Worm (Caenorhabditis elegans): ENCODE measurements around the gene B0495.9.

B0495.9 gene

DNA sequence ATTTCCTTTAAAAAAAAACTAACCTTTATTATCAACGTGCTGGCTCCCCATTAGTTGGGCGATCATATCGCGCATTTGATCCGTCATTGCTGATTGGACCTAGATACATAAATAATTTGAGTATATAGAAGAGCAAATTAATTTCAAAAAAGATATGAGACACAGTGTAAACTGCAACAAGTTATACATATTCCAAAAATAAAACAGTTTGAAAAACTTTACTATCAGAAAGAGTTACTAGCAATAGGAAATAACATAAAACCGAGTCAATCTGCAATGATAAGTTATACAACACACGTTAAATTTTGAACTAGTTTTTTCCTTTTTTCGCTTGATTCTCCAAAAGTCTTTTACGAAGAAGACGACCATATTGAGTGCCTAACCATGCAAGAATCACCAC, 1.1 kb downstream of the B0495.9 start, which contains the start of gene luc-7L:
TSS of gene luc-7L (minus strand) at position 101 of the 400 bp plus-strand sequence.
- TF ChIP-seq zip-8 (tag; optimal IDR thresholded peaks at IDR 0.05) (no peak), mab-5 (tag; optimal IDR thresholded peaks at IDR 0.05) (no peak), sptf-1 (tag; optimal IDR thresholded peaks at IDR 0.05) (no peak), ztf-11 (tag; optimal IDR thresholded peaks at IDR 0.05) (no peak), nhr-237 (tag; optimal IDR thresholded peaks at IDR 0.05) (no peak), hlh-1 (tag; optimal IDR thresholded peaks at IDR 0.05) (no peak), M03D4.4 (tag; optimal IDR thresholded peaks at IDR 0.05) (no peak), tbx-8 (GFP tag; optimal IDR thresholded peaks at IDR 0.05) (no peak), ces-1 (GFP tag; optimal IDR thresholded peaks at IDR 0.05) (no peak), lin-32 (GFP tag; optimal IDR thresholded peaks at IDR 0.05) (no peak), blmp-1 (tag; optimal IDR thresholded peaks at IDR 0.05) (no peak)

DNA sequence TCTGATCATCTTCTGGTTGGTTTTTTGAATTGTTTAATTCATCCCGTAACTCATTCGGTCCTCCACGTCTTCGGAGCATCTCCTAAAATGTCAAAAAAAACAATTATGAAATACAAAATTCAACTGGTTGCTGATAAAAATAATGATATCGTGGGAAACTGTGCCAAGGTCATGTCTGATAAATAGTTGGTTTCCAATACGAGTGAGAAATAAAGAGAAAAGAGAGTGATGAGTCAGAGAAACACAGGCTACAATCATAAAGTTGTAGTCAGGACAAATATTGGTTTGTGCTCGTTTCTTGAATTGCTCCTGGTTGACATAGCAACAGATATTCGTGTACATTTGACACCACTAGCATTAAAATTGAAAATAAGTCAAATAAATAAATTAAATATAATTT, 3.4 kb downstream of the B0495.9 start, which contains the start of gene B0495.7:
TSS of gene B0495.7 (minus strand) at position 82 of the 400 bp plus-strand sequence.
- TF ChIP-seq nhr-237 (tag; optimal IDR thresholded peaks at IDR 0.05) (no peak), mls-2 (tag; optimal IDR thresholded peaks at IDR 0.05) (no peak), ceh-39 (tag; optimal IDR thresholded peaks at IDR 0.05) (no peak), ceh-43 (GFP tag; optimal IDR thresholded peaks at IDR 0.05) (no peak), nhr-12 (tag; optimal IDR thresholded peaks at IDR 0.05) (no peak), sptf-1 (tag; optimal IDR thresholded peaks at IDR 0.05) (no peak), zip-8 (tag; optimal IDR thresholded peaks at IDR 0.05) (no peak), unc-120 (tag; optimal IDR thresholded peaks at IDR 0.05; ENCODE audit: poor library complexity, severe bottlenecking) (no peak), snpc-4 (tag; optimal IDR thresholded peaks at IDR 0.05) (no peak), bed-3 (GFP tag; optimal IDR thresholded peaks at IDR 0.05) (no peak), elt-1 (tag; optimal IDR thresholded peaks at IDR 0.05; ENCODE audit: borderline replicate concordance, insufficient read depth) (no peak)

DNA sequence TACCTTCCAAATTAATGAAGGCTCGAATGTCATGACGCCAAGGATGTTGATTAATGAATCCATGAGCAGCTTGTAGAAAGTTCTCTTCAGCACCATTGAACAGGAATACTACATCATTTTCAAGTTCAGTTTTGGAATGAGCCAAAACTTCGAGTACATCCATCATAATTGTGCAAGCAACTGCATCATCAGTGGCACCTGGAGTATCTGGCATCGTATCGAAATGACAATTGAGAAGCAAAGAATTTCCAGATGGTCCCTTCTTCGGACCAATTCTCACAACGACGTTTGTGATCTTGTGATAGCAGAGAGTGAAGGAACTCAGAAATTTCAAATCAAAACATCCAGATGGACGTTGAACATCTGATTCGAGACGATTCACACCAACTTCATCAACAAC, 4.1 kb downstream of the B0495.9 start:
- TF ChIP-seq cnd-1 (tag; optimal IDR thresholded peaks at IDR 0.05), result no peak
- no peak for TF ChIP-seq mls-2 (tag; optimal IDR thresholded peaks at IDR 0.05)
- no peak for TF ChIP-seq ces-1 (GFP tag; optimal IDR thresholded peaks at IDR 0.05)
- no peak for TF ChIP-seq ham-2 (GFP tag; optimal IDR thresholded peaks at IDR 0.05)
- TF ChIP-seq hlh-1 (tag; optimal IDR thresholded peaks at IDR 0.05), result no peak
- no peak for TF ChIP-seq ceh-83 (GFP tag; optimal IDR thresholded peaks at IDR 0.05)
- no peak for TF ChIP-seq nhr-237 (tag; optimal IDR thresholded peaks at IDR 0.05)
- no peak for TF ChIP-seq lin-32 (GFP tag; optimal IDR thresholded peaks at IDR 0.05)
- TF ChIP-seq bed-3 (GFP tag; optimal IDR thresholded peaks at IDR 0.05), result no peak
- no peak for TF ChIP-seq M03D4.4 (tag; optimal IDR thresholded peaks at IDR 0.05)
- TF ChIP-seq lin-13 (tag; optimal IDR thresholded peaks at IDR 0.05), result no peak
- TF ChIP-seq lsy-2 (tag; optimal IDR thresholded peaks at IDR 0.05), result no peak
- TF ChIP-seq sptf-1 (tag; optimal IDR thresholded peaks at IDR 0.05), result no peak
- TF ChIP-seq nhr-76 (tag; optimal IDR thresholded peaks at IDR 0.05), result no peak

DNA sequence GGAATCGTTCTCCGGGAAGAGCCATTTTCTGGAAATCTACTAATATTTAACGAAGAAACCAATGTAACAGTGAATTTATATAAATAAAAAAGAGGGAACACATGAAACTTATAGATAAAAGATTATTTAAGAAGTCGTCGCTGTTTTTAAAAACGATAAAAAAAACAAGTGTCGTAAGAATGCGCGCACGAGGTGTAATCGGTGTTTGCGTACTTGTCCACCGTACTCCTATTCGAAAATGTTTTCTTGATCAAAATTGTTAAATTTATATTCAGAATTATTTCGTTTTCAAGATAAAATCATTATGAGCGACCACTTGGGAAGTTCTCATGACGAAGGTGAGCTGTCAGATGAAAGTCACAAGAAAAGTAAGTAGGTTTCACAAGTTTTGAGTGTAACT, 9.5 kb downstream of the B0495.9 start, which contains the start of the genes moa-2 and cdk-11.1:
TSS of gene moa-2 (minus strand) at position 25 of the 400 bp plus-strand sequence.
TSS of gene cdk-11.1 (plus strand) at position 227 of the 400 bp plus-strand sequence.
- TF ChIP-seq mep-1 (tag; optimal IDR thresholded peaks at IDR 0.05) (peak; percentile 12), lsy-2 (tag; optimal IDR thresholded peaks at IDR 0.05) (peak; percentile 94), tbx-8 (GFP tag; optimal IDR thresholded peaks at IDR 0.05) (no peak), pha-4 (tag; optimal IDR thresholded peaks at IDR 0.05) (peak; percentile 5)

DNA sequence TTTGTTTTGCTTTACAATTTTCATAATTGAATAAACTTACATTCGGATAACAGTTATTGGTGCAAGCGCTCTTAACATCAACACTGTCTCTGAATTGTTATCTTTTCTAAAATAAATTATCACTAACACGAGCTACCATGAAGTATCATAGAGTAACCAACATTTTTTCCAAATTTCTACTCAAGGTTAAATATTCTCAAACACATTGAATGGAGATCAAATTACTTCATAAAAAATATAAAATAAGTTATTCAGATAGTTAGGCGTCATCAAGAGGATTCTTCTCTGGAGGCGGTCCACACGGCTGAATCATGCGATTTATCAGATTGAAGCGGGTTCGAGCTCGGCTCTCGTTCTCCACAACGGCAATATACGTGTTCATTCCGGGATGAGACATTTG, 10.1 kb downstream of the B0495.9 start, which contains the start of gene B0495.5:
TSS of gene B0495.5 (minus strand) at position 101 of the 400 bp plus-strand sequence.
- no peak for TF ChIP-seq tbx-8 (GFP tag; optimal IDR thresholded peaks at IDR 0.05)
- no peak for TF ChIP-seq zip-8 (tag; optimal IDR thresholded peaks at IDR 0.05)
- no peak for TF ChIP-seq hlh-1 (tag; optimal IDR thresholded peaks at IDR 0.05)
- no peak for TF ChIP-seq ceh-43 (GFP tag; optimal IDR thresholded peaks at IDR 0.05)

DNA sequence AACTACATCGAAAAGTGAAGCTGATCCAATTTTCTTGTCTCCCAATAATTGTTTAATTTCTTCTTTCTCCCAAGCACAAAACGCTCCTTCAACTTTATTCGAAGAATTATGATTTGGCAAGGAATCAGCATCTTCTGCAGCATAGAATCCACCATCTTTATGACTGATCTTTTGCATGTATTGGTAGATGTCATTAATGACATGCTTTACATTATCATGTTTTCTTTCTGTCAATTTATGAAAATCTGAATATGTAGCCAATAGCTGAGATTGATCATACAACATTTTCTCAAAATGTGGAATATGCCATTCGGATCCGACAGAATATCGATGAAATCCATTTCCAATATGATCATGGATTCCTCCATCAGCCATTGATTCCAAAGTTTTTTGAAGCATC, 11.4 kb downstream of the B0495.9 start:
- no peak for TF ChIP-seq mls-2 (tag; optimal IDR thresholded peaks at IDR 0.05)
- no peak for TF ChIP-seq ham-2 (GFP tag; optimal IDR thresholded peaks at IDR 0.05)
- no peak for TF ChIP-seq ceh-83 (GFP tag; optimal IDR thresholded peaks at IDR 0.05)
- no peak for TF ChIP-seq M03D4.4 (tag; optimal IDR thresholded peaks at IDR 0.05)
- no peak for TF ChIP-seq pha-4 (tag; optimal IDR thresholded peaks at IDR 0.05)
- no peak for TF ChIP-seq unc-39 (tag; optimal IDR thresholded peaks at IDR 0.05)
- TF ChIP-seq elt-3 (tag; optimal IDR thresholded peaks at IDR 0.05), result no peak
- TF ChIP-seq sptf-1 (tag; optimal IDR thresholded peaks at IDR 0.05), result no peak
- TF ChIP-seq snpc-4 (tag; optimal IDR thresholded peaks at IDR 0.05), result no peak
- TF ChIP-seq lsy-2 (tag; optimal IDR thresholded peaks at IDR 0.05), result no peak
- TF ChIP-seq nhr-76 (tag; optimal IDR thresholded peaks at IDR 0.05), result no peak
- no peak for TF ChIP-seq ceh-43 (GFP tag; optimal IDR thresholded peaks at IDR 0.05)
- no peak for TF ChIP-seq ces-1 (GFP tag; optimal IDR thresholded peaks at IDR 0.05)
- no peak for TF ChIP-seq flh-1 (GFP tag; optimal IDR thresholded peaks at IDR 0.05)

Data from whole organism, mixed stage, embryonic.